Fruit fly (Drosophila melanogaster): ENCODE measurements around the gene Sid.

- TF ChIP-seq insv (optimal IDR thresholded peaks at IDR 0.05): no peak
- no peak for TF ChIP-seq ttk (optimal IDR thresholded peaks at IDR 0.05)
Observed at dm6 chr3R:28685558-28685957, 15.1 kb downstream of the Sid start.
